Fruit fly (Drosophila melanogaster) whole organism, embryonic: Measurements from ENCODE around the gene CG17470.

Experiments
- Aef1 ChIP-seq: fragments of 200-800 bp; sonication (Bioruptor generic); IDR thresholded peaks from 3 replicates; pipeline ENCODE4 v1.3.6; 2022; ENCODE audit warnings: missing biosample characterization, missing genetic modification characterization
- Antp ChIP-seq: fragments of 200-800 bp; sonication (Bioruptor generic); optimal IDR thresholded peaks from 3 replicates; lab custom pipeline; 2016; ENCODE audit warnings: missing biosample characterization, missing genetic modification characterization
- Atf3 ChIP-seq: fragments of 200-800 bp; sonication (Bioruptor generic); optimal IDR thresholded peaks from 3 replicates; lab custom pipeline; 2016; ENCODE audit warnings: missing biosample characterization, missing genetic modification characterization
- Bteb2 ChIP-seq: fragments of 200-800 bp; sonication (Bioruptor generic); optimal IDR thresholded peaks from 2 replicates; lab custom pipeline; 2016; ENCODE audit warnings: missing biosample characterization, missing genetic modification characterization
- CG11085 ChIP-seq: fragments of 200-800 bp; sonication (Bioruptor generic); IDR thresholded peaks from 2 replicates; pipeline ENCODE4 v1.3.6; 2022; ENCODE audit warnings: missing biosample characterization, missing genetic modification characterization
- CG11247 ChIP-seq: fragments of 200-800 bp; sonication (Bioruptor generic); IDR thresholded peaks from 2 replicates; pipeline ENCODE4 v1.3.6; 2022; ENCODE audit warnings: missing biosample characterization, missing genetic modification characterization
- CG11456 ChIP-seq: fragments of 200-800 bp; sonication (Bioruptor generic); IDR thresholded peaks from 3 replicates; pipeline ENCODE4 v1.3.6; 2022; ENCODE audit warnings: missing biosample characterization, missing genetic modification characterization
- CG15479 ChIP-seq: fragments of 200-800 bp; sonication (Bioruptor generic); optimal IDR thresholded peaks from 3 replicates; lab custom pipeline; 2019; ENCODE audit warnings: missing biosample characterization, mild to moderate bottlenecking, missing genetic modification characterization, moderate library complexity
- CG17568 ChIP-seq: fragments of 200-800 bp; sonication (Bioruptor generic); optimal IDR thresholded peaks from 2 replicates; lab custom pipeline; 2018; ENCODE audit warnings: missing biosample characterization, mild to moderate bottlenecking, missing genetic modification characterization, moderate library complexity
- CG2889 ChIP-seq: fragments of 200-800 bp; sonication (Bioruptor generic); IDR thresholded peaks from 3 replicates; pipeline ENCODE4 v1.3.6; 2022; ENCODE audit warnings: missing biosample characterization, missing genetic modification characterization
- CG34224 ChIP-seq: fragments of 200-800 bp; sonication (Bioruptor generic); IDR thresholded peaks from 3 replicates; pipeline ENCODE4 v1.3.6; 2022; ENCODE audit warnings: missing biosample characterization, missing genetic modification characterization; ENCODE audit not compliant: partially characterized antibody
- CG34422 ChIP-seq: fragments of 200-800 bp; sonication (Bioruptor generic); IDR thresholded peaks from 3 replicates; pipeline ENCODE4 v1.3.6; 2022; ENCODE audit warnings: missing biosample characterization, missing genetic modification characterization
- CG3726 ChIP-seq: fragments of 200-800 bp; sonication (Bioruptor generic); IDR thresholded peaks from 3 replicates; pipeline ENCODE4, ENCODE4 v1.3.6; 2022; ENCODE audit warnings: missing biosample characterization, missing genetic modification characterization
- CG4360 ChIP-seq: fragments of 200-800 bp; sonication (Bioruptor generic); IDR thresholded peaks from 2 replicates; pipeline ENCODE4 v1.3.6; 2022; ENCODE audit warnings: missing biosample characterization, missing genetic modification characterization
- CG43689 ChIP-seq: fragments of 200-800 bp; sonication (Bioruptor generic); IDR thresholded peaks from 2 replicates; pipeline ENCODE4 v1.3.6; 2022; ENCODE audit warnings: missing biosample characterization, missing genetic modification characterization
- CG4617 ChIP-seq: fragments of 200-800 bp; sonication (Bioruptor generic); optimal IDR thresholded peaks from 3 replicates; lab custom pipeline; 2016; ENCODE audit warnings: missing biosample characterization, missing genetic modification characterization, borderline replicate concordance
- CG6683 ChIP-seq: fragments of 200-800 bp; sonication (Bioruptor generic); optimal IDR thresholded peaks from 2 replicates; lab custom pipeline; 2017; ENCODE audit warnings: missing biosample characterization, mild to moderate bottlenecking, missing genetic modification characterization, missing genetic modification reagents
- CG6689 ChIP-seq: fragments of 200-800 bp; sonication (Bioruptor generic); IDR thresholded peaks from 2 replicates; pipeline ENCODE4 v1.3.6; 2022; ENCODE audit warnings: missing biosample characterization, missing genetic modification characterization
- CG6765 ChIP-seq: fragments of 200-800 bp; sonication (Bioruptor generic); optimal IDR thresholded peaks from 3 replicates; lab custom pipeline; 2017; ENCODE audit warnings: missing biosample characterization, mild to moderate bottlenecking, missing genetic modification characterization
- CG7556 ChIP-seq: fragments of 200-800 bp; sonication (Bioruptor generic); optimal IDR thresholded peaks from 2 replicates; lab custom pipeline; 2017; ENCODE audit warnings: missing biosample characterization, mild to moderate bottlenecking, missing genetic modification characterization
- CG7745 ChIP-seq: fragments of 200-800 bp; sonication (Bioruptor generic); optimal IDR thresholded peaks from 2 replicates; lab custom pipeline; 2018; ENCODE audit warnings: missing biosample characterization, mild to moderate bottlenecking, missing genetic modification characterization, moderate library complexity
- CG7928 ChIP-seq: fragments of 200-800 bp; sonication (Bioruptor generic); optimal IDR thresholded peaks from 2 replicates; lab custom pipeline; 2017; ENCODE audit warnings: missing biosample characterization, mild to moderate bottlenecking, missing genetic modification characterization
- CG8924 ChIP-seq: fragments of 200-800 bp; optimal IDR thresholded peaks from 3 replicates; lab custom pipeline; 2019; ENCODE audit warnings: missing biosample characterization, mild to moderate bottlenecking, missing genetic modification characterization, moderate library complexity
- Dip2 ChIP-seq: fragments of 200-800 bp; sonication (Bioruptor generic); IDR thresholded peaks from 2 replicates; pipeline ENCODE4 v1.3.6; 2022; ENCODE audit warnings: missing biosample characterization, missing genetic modification characterization
- Dp ChIP-seq: fragments of 200-800 bp; sonication (Bioruptor generic); optimal IDR thresholded peaks from 2 replicates; lab custom pipeline; 2018; ENCODE audit warnings: missing biosample characterization, mild to moderate bottlenecking, missing genetic modification characterization, moderate library complexity
- E2f1 ChIP-seq: fragments of 200-800 bp; sonication (Bioruptor generic); IDR thresholded peaks from 2 replicates; pipeline ENCODE4 v1.3.6; 2022; ENCODE audit warnings: missing biosample characterization, missing genetic modification characterization
- Hand ChIP-seq: fragments of 200-800 bp; sonication (Bioruptor generic); optimal IDR thresholded peaks from 2 replicates; lab custom pipeline; 2017; ENCODE audit warnings: mild to moderate bottlenecking, missing biosample characterization, missing genetic modification reagents, missing genetic modification characterization
- Hr51 ChIP-seq, 2 experiments: fragments of 200-800 bp; sonication (Bioruptor generic); optimal IDR thresholded peaks; 2 replicates in 1 of 2; 3 replicates in 1 of 2; lab custom pipeline; 2016 to 2018; ENCODE audit warnings: missing biosample characterization in 2 of 2, missing genetic modification characterization in 2 of 2, mild to moderate bottlenecking in 1 of 2, moderate library complexity in 1 of 2
- Meics ChIP-seq: fragments of 200-800 bp; sonication (Bioruptor generic); optimal IDR thresholded peaks from 2 replicates; lab custom pipeline; 2017; ENCODE audit warnings: missing biosample characterization, mild to moderate bottlenecking, missing genetic modification characterization
- Optix ChIP-seq: fragments of 200-800 bp; sonication (Bioruptor generic); IDR thresholded peaks from 3 replicates; pipeline ENCODE4 v1.3.6; 2022; ENCODE audit warnings: missing biosample characterization, missing genetic modification characterization
- Sin3A ChIP-seq: fragments of >200 bp; optimal IDR thresholded peaks from 2 replicates; lab custom pipeline; 2018
- Tbp ChIP-seq: fragments of >200 bp; optimal IDR thresholded peaks from 2 replicates; lab custom pipeline; 2018; ENCODE audit warnings: missing biosample characterization, missing genetic modification characterization
- Usf ChIP-seq: fragments of 200-800 bp; sonication (Bioruptor generic); optimal IDR thresholded peaks from 2 replicates; lab custom pipeline; 2017; ENCODE audit warnings: missing genotype, missing biosample characterization, missing genetic modification characterization
- Vsx1 ChIP-seq: fragments of 200-800 bp; sonication (Bioruptor generic); optimal IDR thresholded peaks from 2 replicates; lab custom pipeline; 2017; ENCODE audit warnings: missing biosample characterization, mild to moderate bottlenecking, missing genetic modification characterization, missing genetic modification reagents
- bbx ChIP-seq: fragments of 200-800 bp; sonication (Bioruptor generic); IDR thresholded peaks from 2 replicates; pipeline ENCODE4 v1.3.6; 2022; ENCODE audit warnings: missing biosample characterization, missing genetic modification characterization; ENCODE audit not compliant: partially characterized antibody
- bcd ChIP-seq: fragments of 200-800 bp; sonication (Bioruptor generic); optimal IDR thresholded peaks from 2 replicates; lab custom pipeline; 2017; ENCODE audit warnings: missing biosample characterization, mild to moderate bottlenecking, missing genetic modification characterization
- croc ChIP-seq: fragments of 200-800 bp; sonication (Bioruptor generic); conservative IDR thresholded peaks from 3 replicates; pipeline ENCODE4 v1.3.6; 2022; ENCODE audit warnings: missing biosample characterization, missing genetic modification characterization
- cwo ChIP-seq: fragments of 200-800 bp; sonication (Bioruptor generic); optimal IDR thresholded peaks from 3 replicates; lab custom pipeline; 2017; ENCODE audit warnings: missing biosample characterization, missing genetic modification characterization, mild to moderate bottlenecking, moderate library complexity, missing genetic modification reagents
- dysf ChIP-seq: fragments of 200-800 bp; sonication (Bioruptor generic); IDR thresholded peaks from 3 replicates; pipeline ENCODE4 v1.3.6; 2022; ENCODE audit warnings: missing biosample characterization, missing genetic modification characterization
- ems ChIP-seq: fragments of 200-800 bp; sonication (Bioruptor generic); optimal IDR thresholded peaks from 3 replicates; lab custom pipeline; 2016; ENCODE audit warnings: missing biosample characterization, missing genetic modification characterization
- exex ChIP-seq: fragments of 200-800 bp; sonication (Bioruptor generic); optimal IDR thresholded peaks from 4 replicates; lab custom pipeline; 2018; ENCODE audit warnings: missing biosample characterization, mild to moderate bottlenecking, missing genetic modification characterization, moderate library complexity
- gem ChIP-seq: fragments of 200-800 bp; sonication (Bioruptor generic); optimal IDR thresholded peaks from 2 replicates; lab custom pipeline; 2019; ENCODE audit warnings: missing biosample characterization, mild to moderate bottlenecking, missing genetic modification characterization, moderate library complexity
- ham ChIP-seq: fragments of 200-800 bp; sonication (Bioruptor generic); IDR thresholded peaks from 2 replicates; pipeline ENCODE4 v1.3.6; 2022; ENCODE audit warnings: missing biosample characterization, missing genetic modification characterization
- klu ChIP-seq: fragments of 200-800 bp; sonication (Bioruptor generic); IDR thresholded peaks from 2 replicates; pipeline ENCODE4 v1.3.6; 2022; ENCODE audit warnings: missing biosample characterization, missing genetic modification characterization
- lmd ChIP-seq: fragments of 200-800 bp; sonication (Bioruptor generic); IDR thresholded peaks from 2 replicates; pipeline ENCODE4 v1.3.6; 2022; ENCODE audit warnings: missing biosample characterization, missing genetic modification characterization
- mam ChIP-seq: fragments of 200-800 bp; sonication (Bioruptor generic); optimal IDR thresholded peaks from 3 replicates; lab custom pipeline; 2016; ENCODE audit warnings: missing biosample characterization, missing genetic modification characterization
- rib ChIP-seq: fragments of 200-800 bp; sonication (Bioruptor generic); IDR thresholded peaks from 2 replicates; pipeline ENCODE4 v1.3.6; 2022; ENCODE audit warnings: missing biosample characterization, missing genetic modification characterization
- sna ChIP-seq: fragments of 200-800 bp; sonication (Bioruptor generic); IDR thresholded peaks from 2 replicates; pipeline ENCODE4 v1.3.6; 2022; ENCODE audit warnings: missing biosample characterization, missing genetic modification characterization; ENCODE audit not compliant: partially characterized antibody
- tna ChIP-seq: fragments of 200-800 bp; sonication (Bioruptor generic); IDR thresholded peaks from 2 replicates; pipeline ENCODE4 v1.3.6; 2022; ENCODE audit warnings: missing biosample characterization, missing genetic modification characterization; ENCODE audit not compliant: partially characterized antibody
- twi ChIP-seq: fragments of 200-800 bp; optimal IDR thresholded peaks from 2 replicates; lab custom pipeline; 2019; ENCODE audit warnings: missing biosample characterization, mild to moderate bottlenecking, missing genetic modification characterization, moderate library complexity

The CG17470 gene

DNA sequence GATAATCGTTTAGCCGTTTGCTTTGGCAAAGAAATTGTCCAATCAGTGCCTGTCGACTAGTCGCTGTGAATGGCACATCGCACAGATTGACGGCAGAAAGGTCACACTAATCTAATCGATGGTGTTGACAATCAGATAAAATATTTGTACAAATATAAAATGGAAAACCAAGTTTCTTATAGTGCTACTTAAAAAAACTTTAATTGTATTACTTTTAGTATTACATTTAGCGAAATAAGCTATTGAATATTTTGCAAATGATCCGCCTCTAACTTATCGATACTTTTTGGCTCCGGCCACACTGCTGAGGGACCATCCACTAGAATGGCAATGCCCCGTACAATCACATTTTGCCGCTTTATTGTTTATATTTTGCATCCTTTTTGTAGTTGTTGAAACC, 13.1 kb upstream of the CG17470 start, which contains the start of the genes brun and CG2614 (continued):
- TF ChIP-seq gem (tag; lab: Kevin White, UChicago) (no peak), bbx (peak; percentile 70; the same call in 1 of the 2 replicates), Optix (GFP tag; lab: Robert Waterston, UW) (peak; percentile 55; the same call in 2 of the 3 replicates), sna (GFP tag; lab: Robert Waterston, UW) (peak; percentile 88), CG43689 (GFP tag; lab: Robert Waterston, UW) (no peak), croc (GFP tag; lab: Robert Waterston, UW) (no peak; the same call in 2 of the 3 replicates), CG15479 (GFP tag; lab: Kevin White, UChicago) (no peak), Vsx1 (GFP tag; lab: Kevin White, UChicago) (no peak), CG3726 (GFP tag; lab: Robert Waterston, UW) (peak; percentile 61; the same call in 1 of the 3 replicates), klu (peak; percentile 57; the same call in 1 of the 2 replicates), CG34422 (GFP tag; lab: Robert Waterston, UW) (peak; percentile 86; the same call in 2 of the 3 replicates), ems (peak; percentile 46), Dip2 (GFP tag; lab: Robert Waterston, UW) (no peak), CG7745 (tag; lab: Kevin White, UChicago) (no peak), CG8924 (tag; lab: Kevin White, UChicago) (no peak), Hr51 (GFP tag; optimal IDR thresholded peaks at IDR 0.05; lab: Kevin White, UChicago) (peak in 1 of 2 experiments; percentile 78), cwo (GFP tag; lab: Kevin White, UChicago) (no peak), CG4360 (GFP tag; lab: Robert Waterston, UW) (no peak), Dp (GFP tag; lab: Kevin White, UChicago) (peak; percentile 24), CG2889 (GFP tag; lab: Robert Waterston, UW) (0 out of 3 replicates have a peak, but pooled peaks have one; percentile 51), CG6683 (GFP tag; lab: Kevin White, UChicago) (no peak), CG7928 (no peak), rib (GFP tag; lab: Robert Waterston, UW) (peak; percentile 70; the same call in 1 of the 2 replicates), twi (tag; lab: Kevin White, UChicago) (no peak), Sin3A (lab: Kevin White, UChicago) (peak; percentile 99), exex (tag; lab: Kevin White, UChicago) (no peak)

- peak in 1 of 2 experiments; percentile 33 for TF ChIP-seq Hr51 (GFP tag; optimal IDR thresholded peaks at IDR 0.05; lab: Kevin White, UChicago)
- TF ChIP-seq CG11247 (GFP tag; lab: Robert Waterston, UW): peak; percentile 39; the same call in 1 of the 2 replicates
- TF ChIP-seq CG11456: peak; percentile 53; the same call in 1 of the 3 replicates
- 0 out of 3 replicates have a peak, but pooled peaks have one; percentile 44 for TF ChIP-seq dysf (GFP tag; lab: Robert Waterston, UW)
- no peak for TF ChIP-seq ham
- TF ChIP-seq CG17568: no peak
- TF ChIP-seq Tbp: no peak
- TF ChIP-seq CG34224 (GFP tag; lab: Robert Waterston, UW): peak; percentile 28; the same call in 1 of the 3 replicates
- TF ChIP-seq CG6689 (GFP tag; lab: Robert Waterston, UW): peak; percentile 43; the same call in 1 of the 2 replicates
- TF ChIP-seq E2f1: 0 out of 2 replicates have a peak, but pooled peaks have one; percentile 11
- peak; percentile 22 for TF ChIP-seq Hand (GFP tag; lab: Kevin White, UChicago)
- TF ChIP-seq Aef1 (GFP tag; lab: Robert Waterston, UW): no peak
- peak; percentile 25; the same call in 1 of the 2 replicates for TF ChIP-seq lmd
- peak; percentile 47 for TF ChIP-seq Meics (GFP tag; lab: Kevin White, UChicago)
- peak; percentile 42 for TF ChIP-seq CG7556 (GFP tag; lab: Kevin White, UChicago)
- TF ChIP-seq CG11085: no peak
- TF ChIP-seq CG4617 (GFP tag; lab: Kevin White, UChicago): peak; percentile 12
- TF ChIP-seq Bteb2 (GFP tag; lab: Kevin White, UChicago): peak; percentile 3
- TF ChIP-seq Antp (GFP tag; lab: Kevin White, UChicago): peak; percentile 56
- TF ChIP-seq CG6765 (GFP tag; lab: Kevin White, UChicago): no peak
- no peak for TF ChIP-seq Usf
- no peak for TF ChIP-seq tna
- peak; percentile 59 for TF ChIP-seq mam (GFP tag; lab: Kevin White, UChicago)
- TF ChIP-seq bcd (GFP tag; lab: Kevin White, UChicago): no peak
- TF ChIP-seq Atf3: peak; percentile 10
Observed at dm6 chr2L:20649891-20650290, 6.8 kb upstream of the CG17470 start, which contains the start of gene CG2611. TSS of gene CG2611 (plus strand) at chr2L:20650189.
